Worm (Caenorhabditis elegans) whole organism, L4 larva: ENCODE measurements around the gene arl-8.

ENCODE experiments used
- F10B5.3 ChIP-seq: sonication (generic microtip); optimal IDR thresholded peaks from 2 replicates; lab custom pipeline; 2016; ENCODE audit warnings: mild to moderate bottlenecking, missing genetic modification characterization, missing compliant biosample characterization
- F26F4.8 ChIP-seq: fragments of 200-800 bp; sonication (Bioruptor generic); conservative IDR thresholded peaks from 2 replicates; pipeline ENCODE4 v1.3.6; 2022; ENCODE audit warnings: missing genetic modification characterization, missing compliant biosample characterization
- F37D6.2 ChIP-seq: sonication (generic microtip); optimal IDR thresholded peaks from 2 replicates; lab custom pipeline; 2016; ENCODE audit warnings: mild to moderate bottlenecking, missing genetic modification characterization, missing compliant biosample characterization
- F44E2.7 ChIP-seq: fragments of 200-800 bp; sonication (Bioruptor generic); IDR thresholded peaks from 2 replicates; pipeline ENCODE4 v2.1.2; 2022; ENCODE audit warnings: missing genetic modification characterization, missing compliant biosample characterization
- F49E8.2 ChIP-seq: sonication (generic microtip); optimal IDR thresholded peaks from 2 replicates; lab custom pipeline; 2016; ENCODE audit warnings: missing compliant biosample characterization, mild to moderate bottlenecking, missing genetic modification characterization, borderline replicate concordance
- T26A8.4 ChIP-seq: fragments of 200-800 bp; sonication (Bioruptor generic); IDR thresholded peaks from 2 replicates; pipeline ENCODE4 v1.3.6; 2022; ENCODE audit warnings: missing genetic modification characterization, missing compliant biosample characterization
- Y48G9A.11 ChIP-seq: fragments of 200-800 bp; sonication (Bioruptor generic); IDR thresholded peaks from 2 replicates; pipeline ENCODE4 v1.3.6; 2022; ENCODE audit warnings: missing genetic modification reagents, missing genetic modification characterization, missing compliant biosample characterization
- Y5F2A.4 ChIP-seq: fragments of 200-800 bp; sonication (Bioruptor generic); optimal IDR thresholded peaks from 2 replicates; lab custom pipeline; 2018; ENCODE audit warnings: mild to moderate bottlenecking, missing genetic modification characterization, missing compliant biosample characterization
- ZK546.5 ChIP-seq, 2 experiments: sonication (generic microtip); optimal IDR thresholded peaks; 2 replicates each; lab custom pipeline; 2017; ENCODE audit warnings: missing biosample characterization in 2 of 2, missing genetic modification characterization in 2 of 2
- aly-2 ChIP-seq: sonication (generic microtip); optimal IDR thresholded peaks from 2 replicates; lab custom pipeline; 2018; ENCODE audit warnings: missing biosample characterization, missing genetic modification characterization
- ama-1 ChIP-seq: fragments of 150-350 bp; optimal IDR thresholded peaks from 2 replicates; lab custom pipeline; 2014; ENCODE audit warnings: inconsistent platforms, mixed read lengths
- ceh-20 ChIP-seq: fragments of 200-800 bp; sonication (Bioruptor generic); IDR thresholded peaks from 2 replicates; pipeline ENCODE4 v1.3.6; 2022; ENCODE audit warnings: missing genetic modification reagents, missing genetic modification characterization, missing compliant biosample characterization
- ceh-28 ChIP-seq: fragments of 150-350 bp; optimal IDR thresholded peaks from 2 replicates; lab custom pipeline; 2014; ENCODE audit warnings: missing biosample characterization, missing genetic modification reagents, missing genetic modification characterization
- ceh-32 ChIP-seq: sonication (generic microtip); optimal IDR thresholded peaks from 2 replicates; lab custom pipeline; 2016; ENCODE audit warnings: mild to moderate bottlenecking, missing genetic modification characterization, missing compliant biosample characterization; ENCODE audit not compliant: poor library complexity
- cey-2 ChIP-seq: sonication (generic microtip); optimal IDR thresholded peaks from 3 replicates; lab custom pipeline; 2017; ENCODE audit warnings: missing genetic modification characterization, mild to moderate bottlenecking, missing compliant biosample characterization, antibody characterized with exemption, borderline replicate concordance; ENCODE audit not compliant: insufficient read depth
- daf-19 ChIP-seq: fragments of 200-800 bp; sonication (Bioruptor generic); conservative IDR thresholded peaks from 2 replicates; pipeline ENCODE4 v1.3.6; 2022; ENCODE audit warnings: missing genetic modification characterization, missing compliant biosample characterization
- daf-8 ChIP-seq: fragments of 200-800 bp; sonication (Bioruptor generic); IDR thresholded peaks from 2 replicates; pipeline ENCODE4 v1.3.6; 2022; ENCODE audit warnings: missing genetic modification characterization, missing compliant biosample characterization
- dmd-6 ChIP-seq: fragments of 200-800 bp; sonication (Bioruptor generic); IDR thresholded peaks from 2 replicates; pipeline ENCODE4 v1.3.6; 2022; ENCODE audit warnings: missing genetic modification reagents, missing genetic modification characterization, missing compliant biosample characterization
- dve-1 ChIP-seq: sonication (generic microtip); optimal IDR thresholded peaks from 2 replicates; lab custom pipeline; 2017; ENCODE audit warnings: antibody characterized with exemption, mild to moderate bottlenecking, missing genetic modification characterization, missing compliant biosample characterization; ENCODE audit not compliant: insufficient read depth
- egl-27 ChIP-seq: sonication (generic microtip); optimal IDR thresholded peaks from 3 replicates; lab custom pipeline; 2017; ENCODE audit warnings: missing biosample characterization, missing genetic modification reagents, missing genetic modification characterization
- lim-7 ChIP-seq: fragments of 200-800 bp; sonication (Bioruptor generic); IDR thresholded peaks from 2 replicates; pipeline ENCODE4 v1.3.6; 2022; ENCODE audit warnings: missing genetic modification characterization, missing compliant biosample characterization
- lin-39 ChIP-seq: fragments of 150-350 bp; optimal IDR thresholded peaks from 2 replicates; lab custom pipeline; 2014; ENCODE audit warnings: missing biosample characterization, missing genetic modification reagents, missing genetic modification characterization
- lsy-2 ChIP-seq, 2 experiments: fragments of 150-350 bp in 1 of 2; sonication (generic microtip) in 1 of 2; optimal IDR thresholded peaks; 2 replicates each; lab custom pipeline; 2014 to 2017; ENCODE audit warnings: missing biosample characterization in 2 of 2, missing genetic modification characterization in 2 of 2
- madf-5 ChIP-seq, 2 experiments: fragments of 200-800 bp; sonication (Bioruptor generic); IDR thresholded peaks; 2 replicates each; pipeline ENCODE4 v1.3.6; 2022; ENCODE audit warnings: missing compliant biosample characterization in 2 of 2, missing genetic modification characterization in 2 of 2
- mdl-1 ChIP-seq, 2 experiments: fragments of 150-350 bp in 1 of 2; sonication (generic microtip) in 1 of 2; optimal IDR thresholded peaks; 2 replicates each; lab custom pipeline; 2014 to 2017; ENCODE audit warnings: missing biosample characterization in 2 of 2, missing genetic modification characterization in 2 of 2
- mdt-29 ChIP-seq: fragments of 200-800 bp; sonication (Bioruptor generic); IDR thresholded peaks from 2 replicates; pipeline ENCODE4 v1.3.6; 2022; ENCODE audit warnings: missing genetic modification reagents, missing genetic modification characterization, missing compliant biosample characterization
- mxl-2 ChIP-seq: fragments of 200-800 bp; sonication (Bioruptor generic); conservative IDR thresholded peaks from 2 replicates; pipeline ENCODE4 v1.3.6; 2022; ENCODE audit warnings: missing genetic modification reagents, missing genetic modification characterization, missing compliant biosample characterization
- mxl-3 ChIP-seq: fragments of 200-800 bp; sonication (Bioruptor generic); optimal IDR thresholded peaks from 2 replicates; lab custom pipeline; 2018; ENCODE audit warnings: mild to moderate bottlenecking, missing genetic modification characterization, missing compliant biosample characterization
- nhr-102 ChIP-seq: sonication (generic microtip); optimal IDR thresholded peaks from 2 replicates; lab custom pipeline; 2016; ENCODE audit warnings: mild to moderate bottlenecking, missing genetic modification characterization, moderate library complexity, missing compliant biosample characterization
- nhr-237 ChIP-seq: sonication (generic microtip); optimal IDR thresholded peaks from 2 replicates; lab custom pipeline; 2017; ENCODE audit warnings: missing biosample characterization, missing genetic modification characterization
- nhr-28 ChIP-seq: fragments of 150-350 bp; optimal IDR thresholded peaks from 2 replicates; lab custom pipeline; 2014; ENCODE audit warnings: missing biosample characterization, missing genetic modification characterization
- nhr-6 ChIP-seq: fragments of 150-350 bp; optimal IDR thresholded peaks from 2 replicates; lab custom pipeline; 2014; ENCODE audit warnings: missing biosample characterization, missing genetic modification characterization
- nhr-76 ChIP-seq: fragments of 150-350 bp; optimal IDR thresholded peaks from 2 replicates; lab custom pipeline; 2014; ENCODE audit warnings: missing biosample characterization, missing genetic modification characterization
- nhr-77 ChIP-seq: fragments of 150-350 bp; optimal IDR thresholded peaks from 2 replicates; lab custom pipeline; 2014; ENCODE audit warnings: missing biosample characterization, missing genetic modification characterization
- saeg-2 ChIP-seq: fragments of 200-800 bp; sonication (Bioruptor generic); IDR thresholded peaks from 2 replicates; pipeline ENCODE4 v1.3.6; 2022; ENCODE audit warnings: missing genetic modification reagents, missing genetic modification characterization, missing compliant biosample characterization
- sdz-12 ChIP-seq: fragments of 200-800 bp; sonication (Bioruptor generic); optimal IDR thresholded peaks from 2 replicates; lab custom pipeline; 2018; ENCODE audit warnings: mild to moderate bottlenecking, missing genetic modification characterization, missing compliant biosample characterization
- unc-130 ChIP-seq: sonication (generic microtip); optimal IDR thresholded peaks from 2 replicates; lab custom pipeline; 2016; ENCODE audit warnings: missing genetic modification reagents, missing genetic modification characterization, missing compliant biosample characterization
- vab-7 ChIP-seq: fragments of 200-800 bp; sonication (Bioruptor generic); IDR thresholded peaks from 2 replicates; pipeline ENCODE4 v1.3.6; 2022; ENCODE audit warnings: missing genetic modification reagents, missing genetic modification characterization, missing compliant biosample characterization
- zag-1 ChIP-seq: fragments of 150-350 bp; optimal IDR thresholded peaks from 2 replicates; lab custom pipeline; 2014; ENCODE audit warnings: missing biosample characterization, missing genetic modification characterization
- zfp-2 ChIP-seq: sonication (generic microtip); optimal IDR thresholded peaks from 2 replicates; lab custom pipeline; 2016; ENCODE audit warnings: mild to moderate bottlenecking, missing genetic modification characterization, missing compliant biosample characterization
- zfp-3 ChIP-seq: fragments of 200-800 bp; sonication (Bioruptor generic); conservative IDR thresholded peaks from 2 replicates; pipeline ENCODE4 v1.3.6; 2022; ENCODE audit warnings: missing genetic modification reagents, missing genetic modification characterization, missing compliant biosample characterization

arl-8 gene

ce11 chrIV:14824878-14825352 is 27.0 kb downstream of the arl-8 start, which contains the start of gene sec-61.A (continued):
- no peak for TF ChIP-seq ceh-28
- peak; percentile 16 to 82 for TF ChIP-seq mdl-1 (tag; optimal IDR thresholded peaks at IDR 0.05; lab: Kevin White, UChicago)
- peak; percentile 96 to 98 for TF ChIP-seq lsy-2 (tag; optimal IDR thresholded peaks at IDR 0.05; lab: Kevin White, UChicago)
- peak; percentile 35 for TF ChIP-seq nhr-28 (tag; lab: Kevin White, UChicago)
- peak; percentile 47 for TF ChIP-seq nhr-77 (tag; lab: Kevin White, UChicago)
- no peak for TF ChIP-seq lin-39 (tag; lab: Kevin White, UChicago)
- peak; percentile 80 for TF ChIP-seq dmd-6 (GFP tag; lab: Robert Waterston, UW)
- TF ChIP-seq nhr-237 (tag; lab: Kevin White, UChicago): no peak
- TF ChIP-seq nhr-6 (tag; lab: Kevin White, UChicago): no peak
- 0 out of 2 replicates have a peak, but pooled peaks have one; percentile 15 for TF ChIP-seq lim-7
- TF ChIP-seq Y48G9A.11 (GFP tag; lab: Robert Waterston, UW): no peak
- no peak for TF ChIP-seq madf-5 (GFP tag; IDR thresholded peaks at IDR 0.05; lab: Robert Waterston, UW)
- TF ChIP-seq zfp-3 (GFP tag; lab: Robert Waterston, UW): peak; percentile 79; the same call in 1 of the 2 replicates
- TF ChIP-seq mdt-29: 0 out of 2 replicates have a peak, but pooled peaks have one; percentile 53
- no peak for TF ChIP-seq mxl-2 (GFP tag; lab: Robert Waterston, UW)
- peak; percentile 55 for TF ChIP-seq unc-130
- TF ChIP-seq nhr-76 (tag; lab: Kevin White, UChicago): no peak
- TF ChIP-seq mxl-3 (GFP tag; lab: Kevin White, UChicago): peak; percentile 87
- peak; percentile 41 for TF ChIP-seq F37D6.2 (tag; lab: Kevin White, UChicago)
- TF ChIP-seq vab-7 (GFP tag; lab: Robert Waterston, UW): no peak
- TF ChIP-seq F26F4.8 (GFP tag; lab: Robert Waterston, UW): no peak
- no peak for TF ChIP-seq ama-1 (lab: Kevin White, UChicago)
- no peak for TF ChIP-seq T26A8.4 (GFP tag; lab: Robert Waterston, UW)
- TF ChIP-seq cey-2 (tag; lab: Kevin White, UChicago): no peak
- TF ChIP-seq sdz-12 (GFP tag; lab: Kevin White, UChicago): no peak
- TF ChIP-seq ceh-32 (tag; lab: Kevin White, UChicago): no peak
- no peak for TF ChIP-seq daf-8 (GFP tag; lab: Robert Waterston, UW)
- peak; percentile 30 for TF ChIP-seq dve-1
- peak; percentile 66 for TF ChIP-seq nhr-102 (tag; lab: Kevin White, UChicago)
- no peak for TF ChIP-seq Y5F2A.4 (GFP tag; lab: Kevin White, UChicago)
- no peak for TF ChIP-seq ZK546.5 (tag; optimal IDR thresholded peaks at IDR 0.05; lab: Kevin White, UChicago)
- no peak for TF ChIP-seq F44E2.7 (GFP tag; lab: Robert Waterston, UW)
- no peak for TF ChIP-seq daf-19 (GFP tag; lab: Robert Waterston, UW)
- no peak for TF ChIP-seq egl-27 (tag; lab: Kevin White, UChicago)
- no peak for TF ChIP-seq zag-1 (tag; lab: Kevin White, UChicago)
- TF ChIP-seq ceh-20: no peak
- TF ChIP-seq aly-2 (tag; lab: Kevin White, UChicago): no peak
- TF ChIP-seq F49E8.2: peak; percentile 64
- TF ChIP-seq zfp-2: peak; percentile 30

- TF ChIP-seq F10B5.3 (tag; lab: Kevin White, UChicago) (no peak), zag-1 (tag; lab: Kevin White, UChicago) (no peak), saeg-2 (GFP tag; lab: Robert Waterston, UW) (no peak), dmd-6 (GFP tag; lab: Robert Waterston, UW) (no peak), lin-39 (tag; lab: Kevin White, UChicago) (no peak)
Observed at ce11 chrIV:14825379-14825778, 27.4 kb downstream of the arl-8 start, which contains the start of gene rps-18. Gene rps-18, plus strand, starts transcription at chrIV:14825679.
